Worm (Caenorhabditis elegans): ENCODE results near the gene eif-3.K.

DNA sequence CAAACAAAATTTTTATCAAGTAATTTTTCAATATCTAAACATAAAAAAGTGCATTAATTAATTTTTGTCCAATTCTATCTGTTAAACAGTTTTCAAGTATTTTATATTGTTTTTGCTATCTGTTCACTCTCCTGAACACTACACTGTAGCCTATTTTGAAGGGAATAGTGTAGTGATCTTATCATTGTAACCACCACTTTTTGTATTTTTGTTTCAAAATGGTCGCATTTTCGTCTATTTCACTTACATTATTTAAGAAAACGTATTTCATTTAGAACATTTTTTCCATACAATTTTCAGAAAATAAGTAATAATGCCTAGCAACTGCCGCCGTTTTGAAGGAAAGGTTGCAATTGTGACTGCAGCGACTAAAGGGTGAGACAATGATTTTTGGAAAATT, 31.5 kb upstream of the eif-3.K start, which contains the start of gene dhrs-4:
- no peak for TF ChIP-seq hmg-20 (GFP tag; IDR thresholded peaks at IDR 0.05)
- no peak for TF ChIP-seq madf-10 (tag; optimal IDR thresholded peaks at IDR 0.05)
- no peak for TF ChIP-seq hsf-1 (GFP tag; IDR thresholded peaks at IDR 0.05)
- no peak for TF ChIP-seq lsy-27 (tag; optimal IDR thresholded peaks at IDR 0.05; ENCODE audit: borderline replicate concordance, insufficient read depth)
- no peak for TF ChIP-seq nhr-90 (tag; optimal IDR thresholded peaks at IDR 0.05)
- TF ChIP-seq dpl-1 (GFP tag; optimal IDR thresholded peaks at IDR 0.05), result no peak
- no peak for TF ChIP-seq aptf-2 (GFP tag; conservative IDR thresholded peaks at IDR 0.05)
- TF ChIP-seq rcor-1 (GFP tag; IDR thresholded peaks at IDR 0.05), result no peak
- no peak for TF ChIP-seq unc-62 (GFP tag; optimal IDR thresholded peaks at IDR 0.05)
- TF ChIP-seq ztf-3 (GFP tag; optimal IDR thresholded peaks at IDR 0.05), result no peak
- TF ChIP-seq F39B2.1 (GFP tag; IDR thresholded peaks at IDR 0.05), result no peak

All from whole organism, young adult.